Worm (Caenorhabditis elegans): ENCODE measurements around the gene Y37E11AL.9.

The Y37E11AL.9 gene

ce11 chrIV:3700554-3700953, at the start of gene Y37E11AL.9:
Gene Y37E11AL.9 (minus strand): TSS chrIV:3700654.
- no peak for TF ChIP-seq jun-1 (tag; optimal IDR thresholded peaks at IDR 0.05)
- no peak for TF ChIP-seq swsn-7 (tag; optimal IDR thresholded peaks at IDR 0.05)
- TF ChIP-seq dsc-1 (tag; optimal IDR thresholded peaks at IDR 0.05): no peak
- no peak for TF ChIP-seq unc-30 (tag; optimal IDR thresholded peaks at IDR 0.05)
- TF ChIP-seq ceh-63 (GFP tag; optimal IDR thresholded peaks at IDR 0.05): no peak
- no peak for TF ChIP-seq lin-13 (GFP tag; optimal IDR thresholded peaks at IDR 0.05)
- TF ChIP-seq C04F5.9 (tag; optimal IDR thresholded peaks at IDR 0.05): no peak
- TF ChIP-seq F16B12.6 (tag; optimal IDR thresholded peaks at IDR 0.05): no peak
- no peak for TF ChIP-seq blmp-1 (tag; optimal IDR thresholded peaks at IDR 0.05)
- TF ChIP-seq mep-1 (tag; optimal IDR thresholded peaks at IDR 0.05): no peak
- TF ChIP-seq nhr-76 (tag; optimal IDR thresholded peaks at IDR 0.05): no peak
- TF ChIP-seq hlh-4 (tag; optimal IDR thresholded peaks at IDR 0.05): no peak

ce11 chrIV:3745806-3746205, 45.4 kb upstream of the Y37E11AL.9 start:
- TF ChIP-seq sox-4 (tag; optimal IDR thresholded peaks at IDR 0.05) (no peak), efl-1 (optimal IDR thresholded peaks at IDR 0.05) (no peak), efl-1 (GFP tag; optimal IDR thresholded peaks at IDR 0.05 in 1 of 2) (peak in 1 of 2 experiments; percentile 72), ets-5 (GFP tag; IDR thresholded peaks at IDR 0.05) (peak; percentile 86; the same call in 1 of the 2 replicates)

ce11 chrIV:3743748-3744147, 43.3 kb upstream of the Y37E11AL.9 start, which contains the start of gene siah-1:
Gene siah-1 (plus strand): TSS chrIV:3744048.
- peak in 1 of 2 experiments; percentile 42 for TF ChIP-seq lin-35 (GFP tag; optimal IDR thresholded peaks at IDR 0.05)
- TF ChIP-seq ama-1 (optimal IDR thresholded peaks at IDR 0.05): no peak

ce11 chrIV:3742426-3742839, 42.0 kb upstream of the Y37E11AL.9 start:
- peak; percentile 83 for TF ChIP-seq jun-1 (tag; optimal IDR thresholded peaks at IDR 0.05)
- TF ChIP-seq hlh-17 (GFP tag; optimal IDR thresholded peaks at IDR 0.05; ENCODE audit: borderline replicate concordance): no peak
- no peak for TF ChIP-seq unc-30 (tag; optimal IDR thresholded peaks at IDR 0.05)
- TF ChIP-seq grh-1 (GFP tag; IDR thresholded peaks at IDR 0.05): peak; percentile 27; the same call in 1 of the 2 replicates
- TF ChIP-seq zag-1 (tag; optimal IDR thresholded peaks at IDR 0.05): no peak
- TF ChIP-seq sox-4 (tag; optimal IDR thresholded peaks at IDR 0.05): peak; percentile 47
- TF ChIP-seq ceh-90 (tag; optimal IDR thresholded peaks at IDR 0.05): no peak
- peak; percentile 58 for TF ChIP-seq ceh-8 (GFP tag; optimal IDR thresholded peaks at IDR 0.05)
- TF ChIP-seq nhr-85 (tag): peak; percentile 97
- TF ChIP-seq dsc-1 (tag; optimal IDR thresholded peaks at IDR 0.05): peak; percentile 68
- TF ChIP-seq nhr-71 (tag; optimal IDR thresholded peaks at IDR 0.05): peak; percentile 94
- TF ChIP-seq unc-62 (GFP tag; optimal IDR thresholded peaks at IDR 0.05): no peak
- TF ChIP-seq pag-3 (tag; optimal IDR thresholded peaks at IDR 0.05; ENCODE audit: borderline replicate concordance, insufficient read depth): no peak
- peak; percentile 39 for TF ChIP-seq aha-1 (tag; optimal IDR thresholded peaks at IDR 0.05)
- TF ChIP-seq F16B12.6 (tag; optimal IDR thresholded peaks at IDR 0.05): peak; percentile 46
- TF ChIP-seq C04F5.9 (tag; optimal IDR thresholded peaks at IDR 0.05): no peak
- no peak for TF ChIP-seq ces-1 (GFP tag; optimal IDR thresholded peaks at IDR 0.05)
- peak; percentile 53 for TF ChIP-seq mef-2 (tag; optimal IDR thresholded peaks at IDR 0.05)
- TF ChIP-seq nhr-19 (GFP tag; conservative IDR thresholded peaks at IDR 0.05): peak; percentile 84
- no peak for TF ChIP-seq sup-37 (GFP tag; optimal IDR thresholded peaks at IDR 0.05)
- TF ChIP-seq nhr-237 (tag; optimal IDR thresholded peaks at IDR 0.05): peak; percentile 80
- TF ChIP-seq mab-9 (GFP tag; IDR thresholded peaks at IDR 0.05): no peak
- TF ChIP-seq pqm-1 (tag; optimal IDR thresholded peaks at IDR 0.05): peak; percentile 17
- peak; percentile 80 for TF ChIP-seq nhr-77 (tag; optimal IDR thresholded peaks at IDR 0.05)
- no peak for TF ChIP-seq lin-15B (tag; optimal IDR thresholded peaks at IDR 0.05)
- TF ChIP-seq nhr-11 (tag; optimal IDR thresholded peaks at IDR 0.05): peak; percentile 72
- peak; percentile 71 for TF ChIP-seq isw-1 (GFP tag; IDR thresholded peaks at IDR 0.05)
- TF ChIP-seq hpl-2 (GFP tag; optimal IDR thresholded peaks at IDR 0.05): peak; percentile 67
- peak in 1 of 2 experiments; percentile 81 for TF ChIP-seq mdl-1 (tag; optimal IDR thresholded peaks at IDR 0.05)
- TF ChIP-seq snpc-4 (tag; optimal IDR thresholded peaks at IDR 0.05): peak; percentile 61
- TF ChIP-seq ama-1 (optimal IDR thresholded peaks at IDR 0.05): peak; percentile 19
- TF ChIP-seq efl-3 (GFP tag; optimal IDR thresholded peaks at IDR 0.05): no peak
- TF ChIP-seq tbx-2 (tag; optimal IDR thresholded peaks at IDR 0.05): peak; percentile 83
- peak; percentile 39 for TF ChIP-seq zip-4 (GFP tag; optimal IDR thresholded peaks at IDR 0.05)
- TF ChIP-seq xbp-1 (tag; optimal IDR thresholded peaks at IDR 0.05): peak; percentile 76
- TF ChIP-seq vab-15 (tag; optimal IDR thresholded peaks at IDR 0.05): no peak
- TF ChIP-seq nhr-12 (tag; optimal IDR thresholded peaks at IDR 0.05): no peak
